Fruit fly (Drosophila melanogaster) whole organism, embryonic: ENCODE results near the gene CG5071.

Source experiments
- Opbp ChIP-seq: fragments of 200-800 bp; sonication (Bioruptor generic); IDR thresholded peaks from 3 replicates; pipeline ENCODE4 v1.3.6; 2022; ENCODE audit warnings: missing biosample characterization, missing genetic modification characterization; ENCODE audit not compliant: partially characterized antibody
- fru ChIP-seq: fragments of >200 bp; optimal IDR thresholded peaks from 2 replicates; lab custom pipeline; 2017
- psq ChIP-seq: fragments of 200-800 bp; sonication (Bioruptor generic); optimal IDR thresholded peaks from 2 replicates; lab custom pipeline; 2017; ENCODE audit warnings: missing biosample characterization, missing genetic modification characterization

DNA sequence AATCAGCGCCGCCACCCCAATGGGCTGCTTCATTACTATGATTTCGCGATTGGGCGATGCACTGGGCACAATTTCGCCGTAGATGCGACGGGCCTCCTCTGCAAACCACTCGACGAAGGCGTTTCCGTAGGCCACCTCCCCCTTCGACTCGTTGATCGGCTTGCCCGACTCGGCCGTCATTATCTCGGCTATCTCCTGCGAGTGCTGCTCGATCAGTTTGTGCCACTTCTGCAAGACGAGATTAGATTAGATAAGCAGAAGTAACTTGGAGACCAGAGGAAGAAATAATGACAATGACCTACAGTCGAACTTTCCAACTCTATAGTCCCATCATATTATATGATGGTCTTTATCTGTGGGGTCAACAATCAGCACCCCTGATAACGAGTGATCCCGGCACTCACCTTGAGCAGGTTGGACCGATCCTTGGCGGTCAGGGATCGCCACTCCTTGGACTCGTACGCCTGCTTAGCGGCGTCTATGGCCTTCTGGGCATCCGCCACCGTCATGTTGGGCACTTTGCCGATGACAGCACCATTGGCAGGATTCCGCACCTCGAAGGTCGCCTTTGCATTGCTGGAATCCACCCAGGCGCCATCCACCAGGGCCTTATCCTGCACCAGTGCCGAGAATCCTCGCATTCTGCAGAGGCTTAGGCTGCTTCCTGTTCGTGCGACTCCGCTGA is 7.9 kb downstream of the CG5071 start:
- no peak for TF ChIP-seq Opbp (GFP tag; lab: Robert Waterston, UW)
- TF ChIP-seq psq (GFP tag; lab: Kevin White, UChicago) = no peak
- TF ChIP-seq fru (lab: Kevin White, UChicago) = no peak
